Worm (Caenorhabditis elegans): Measurements from ENCODE around the gene C13A2.12.

The C13A2.12 gene

DNA sequence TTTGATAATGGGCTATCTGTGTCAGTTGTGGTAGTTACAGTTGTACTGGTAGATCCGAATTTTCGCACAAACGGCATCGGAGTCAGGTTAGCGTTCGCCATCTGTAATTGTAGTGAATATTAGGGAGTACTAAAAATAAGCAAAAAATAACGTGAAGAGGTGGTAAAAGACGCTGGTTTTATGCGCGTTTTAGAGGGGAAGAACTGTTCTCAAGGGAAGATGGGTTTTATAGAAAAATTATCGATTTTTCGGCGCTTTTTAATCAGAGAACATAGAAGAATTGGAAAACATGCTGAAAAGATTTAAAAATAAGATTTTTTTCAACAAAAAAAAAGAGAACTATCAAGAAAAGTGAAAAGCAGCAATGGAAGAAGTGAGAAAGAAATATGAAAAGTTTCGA is 35.9 kb upstream of the C13A2.12 start, which contains the start of gene C13F10.7:
Gene C13F10.7, minus strand, starts transcription at position 101 of the 400 bp plus-strand sequence.
- TF ChIP-seq nhr-23 (tag; optimal IDR thresholded peaks at IDR 0.05) (no peak), ceh-82 (tag; optimal IDR thresholded peaks at IDR 0.05) (no peak), lsy-2 (tag; optimal IDR thresholded peaks at IDR 0.05) (no peak), aly-2 (tag; optimal IDR thresholded peaks at IDR 0.05) (no peak), Y55F3AM.14 (GFP tag; optimal IDR thresholded peaks at IDR 0.05) (no peak), nhr-237 (tag; optimal IDR thresholded peaks at IDR 0.05) (no peak), F13H6.1 (tag; optimal IDR thresholded peaks at IDR 0.05) (no peak), mab-5 (tag; optimal IDR thresholded peaks at IDR 0.05) (no peak), ceh-16 (tag; optimal IDR thresholded peaks at IDR 0.05) (no peak), ztf-1 (GFP tag; conservative IDR thresholded peaks at IDR 0.05) (no peak)

DNA sequence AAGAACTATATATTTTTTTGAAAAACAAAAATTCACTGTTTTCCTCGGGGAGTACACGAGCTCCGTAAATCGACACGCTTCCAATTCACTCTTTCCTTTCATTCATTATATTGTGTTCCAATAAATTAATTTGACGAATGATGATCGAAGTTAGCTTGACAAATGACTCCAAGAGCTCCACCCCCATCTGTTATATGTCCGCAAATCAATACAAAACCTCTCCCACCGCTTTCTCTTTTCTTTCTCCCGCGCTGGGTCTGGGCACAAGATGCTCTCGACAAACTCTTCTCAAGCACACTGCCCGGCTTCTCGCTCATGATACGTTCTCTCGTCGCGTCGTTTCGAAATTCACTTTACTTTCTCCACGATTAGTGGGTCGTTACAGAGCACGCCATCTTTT is 35.1 kb upstream of the C13A2.12 start, which contains the start of gene C13F10.1:
Gene C13F10.1, plus strand, starts transcription at position 138 of the 400 bp plus-strand sequence.
- TF ChIP-seq nhr-23 (tag; optimal IDR thresholded peaks at IDR 0.05) (no peak), mab-5 (tag; optimal IDR thresholded peaks at IDR 0.05) (peak; percentile 48), sma-3 (GFP tag; optimal IDR thresholded peaks at IDR 0.05) (no peak), lsy-2 (tag; optimal IDR thresholded peaks at IDR 0.05) (no peak), snpc-4 (tag; optimal IDR thresholded peaks at IDR 0.05) (no peak), nhr-77 (tag; optimal IDR thresholded peaks at IDR 0.05) (no peak), skn-1 (tag; optimal IDR thresholded peaks at IDR 0.05) (no peak), unc-55 (GFP tag; optimal IDR thresholded peaks at IDR 0.05) (peak; percentile 16), elt-1 (tag; optimal IDR thresholded peaks at IDR 0.05) (no peak), peb-1 (tag; optimal IDR thresholded peaks at IDR 0.05) (no peak), mbf-1 (tag; optimal IDR thresholded peaks at IDR 0.05) (no peak), mdl-1 (tag; optimal IDR thresholded peaks at IDR 0.05) (no peak), nhr-10 (tag; optimal IDR thresholded peaks at IDR 0.05) (no peak), nhr-129 (tag; optimal IDR thresholded peaks at IDR 0.05) (peak; percentile 2), unc-62 (GFP tag; optimal IDR thresholded peaks at IDR 0.05) (no peak), elt-3 (tag; optimal IDR thresholded peaks at IDR 0.05) (no peak), unc-39 (tag; optimal IDR thresholded peaks at IDR 0.05) (no peak), C34F6.9 (tag; optimal IDR thresholded peaks at IDR 0.05) (peak; percentile 45), ceh-16 (tag; optimal IDR thresholded peaks at IDR 0.05) (no peak), alr-1 (tag; optimal IDR thresholded peaks at IDR 0.05) (no peak), nhr-6 (tag; optimal IDR thresholded peaks at IDR 0.05) (no peak), F13H6.1 (tag; optimal IDR thresholded peaks at IDR 0.05) (no peak), nhr-11 (tag; optimal IDR thresholded peaks at IDR 0.05) (no peak), ZK546.5 (tag; optimal IDR thresholded peaks at IDR 0.05) (no peak), nhr-25 (tag; optimal IDR thresholded peaks at IDR 0.05) (no peak), nhr-21 (tag; optimal IDR thresholded peaks at IDR 0.05) (no peak), nhr-12 (tag; optimal IDR thresholded peaks at IDR 0.05) (no peak), lin-39 (tag; optimal IDR thresholded peaks at IDR 0.05) (no peak), aly-2 (tag; optimal IDR thresholded peaks at IDR 0.05) (no peak), nhr-237 (tag; optimal IDR thresholded peaks at IDR 0.05) (no peak)

DNA sequence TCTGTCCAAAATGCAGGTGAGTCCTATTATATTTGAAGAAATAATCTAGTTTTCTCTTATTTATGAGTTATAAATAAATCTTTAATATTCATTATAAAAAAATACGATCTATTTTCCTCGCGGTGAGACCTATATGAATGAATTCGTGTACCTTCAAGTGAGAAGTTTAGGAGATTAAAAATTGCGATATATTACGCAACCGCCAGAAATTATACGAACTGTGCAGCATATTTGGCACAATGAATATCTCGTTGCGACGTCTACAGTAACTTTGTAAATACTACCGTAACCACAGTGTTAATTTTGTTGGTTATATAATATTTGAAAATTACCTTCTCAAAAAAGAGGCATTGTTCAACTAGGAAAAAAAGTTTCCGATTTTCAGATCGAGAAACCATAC is 34.7 kb upstream of the C13A2.12 start:
- TF ChIP-seq nhr-12 (tag; optimal IDR thresholded peaks at IDR 0.05), result no peak
- TF ChIP-seq dmd-4 (tag; optimal IDR thresholded peaks at IDR 0.05), result no peak
- TF ChIP-seq peb-1 (tag; optimal IDR thresholded peaks at IDR 0.05), result no peak
- no peak for TF ChIP-seq nhr-77 (tag; optimal IDR thresholded peaks at IDR 0.05)
- no peak for TF ChIP-seq R02D3.7 (tag; optimal IDR thresholded peaks at IDR 0.05)
- TF ChIP-seq unc-62 (GFP tag; optimal IDR thresholded peaks at IDR 0.05), result no peak

DNA sequence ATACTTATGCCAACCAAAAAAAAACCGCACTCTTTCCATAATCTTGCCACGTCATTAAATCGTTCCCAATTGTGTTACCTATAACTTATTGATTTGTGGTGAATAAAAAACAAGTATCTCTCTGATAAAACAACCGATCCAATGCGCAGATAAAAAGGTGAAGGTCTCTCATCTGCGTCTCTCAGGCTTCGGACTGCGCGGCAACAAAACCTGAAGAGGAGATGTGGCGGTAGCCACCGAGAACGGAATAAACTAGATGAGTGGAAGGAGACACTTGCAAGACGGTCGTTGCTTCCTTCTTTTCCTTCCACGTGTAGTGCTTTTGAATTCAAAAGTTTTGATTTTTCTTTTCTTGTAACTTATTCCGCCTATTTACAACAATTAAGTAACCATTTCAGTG is 34.1 kb upstream of the C13A2.12 start, which contains the start of gene fkb-3:
Gene fkb-3, plus strand, starts transcription at position 277 of the 400 bp plus-strand sequence.
- TF ChIP-seq crh-2 (tag; optimal IDR thresholded peaks at IDR 0.05) (peak; percentile 14), nhr-21 (tag; optimal IDR thresholded peaks at IDR 0.05) (peak; percentile 24), unc-39 (tag; optimal IDR thresholded peaks at IDR 0.05) (no peak), nhr-129 (tag; optimal IDR thresholded peaks at IDR 0.05) (no peak), unc-62 (GFP tag; optimal IDR thresholded peaks at IDR 0.05) (no peak), blmp-1 (tag; optimal IDR thresholded peaks at IDR 0.05; ENCODE audit: insufficient read depth) (no peak), zag-1 (tag; optimal IDR thresholded peaks at IDR 0.05) (no peak), ZK546.5 (tag; optimal IDR thresholded peaks at IDR 0.05) (no peak)

Data from whole organism, L2 larva.